Worm (Caenorhabditis elegans) whole organism, mixed stage, embryonic: ENCODE data around the gene nsy-1.

Source experiments
- M03D4.4 ChIP-seq: sonication (generic microtip); optimal IDR thresholded peaks from 2 replicates; lab custom pipeline; 2017; ENCODE audit warnings: mild to moderate bottlenecking, missing genetic modification characterization, missing compliant biosample characterization
- blmp-1 ChIP-seq: fragments of 150-350 bp; optimal IDR thresholded peaks from 2 replicates; lab custom pipeline; 2014; ENCODE audit warnings: missing biosample characterization, missing genetic modification characterization
- ceh-39 ChIP-seq: fragments of 150-350 bp; optimal IDR thresholded peaks from 2 replicates; lab custom pipeline; 2014; ENCODE audit warnings: missing biosample characterization, missing genetic modification characterization
- ceh-43 ChIP-seq: fragments of 200-800 bp; sonication (Bioruptor generic); optimal IDR thresholded peaks from 2 replicates; lab custom pipeline; 2018; ENCODE audit warnings: mild to moderate bottlenecking, missing genetic modification characterization, moderate library complexity, missing compliant biosample characterization
- ceh-83 ChIP-seq: fragments of 200-800 bp; sonication (Bioruptor generic); optimal IDR thresholded peaks from 2 replicates; lab custom pipeline; 2018; ENCODE audit warnings: mild to moderate bottlenecking, missing genetic modification characterization, missing compliant biosample characterization
- ces-1 ChIP-seq: fragments of 150-350 bp; optimal IDR thresholded peaks from 2 replicates; lab custom pipeline; 2014; ENCODE audit warnings: missing biosample characterization, missing genetic modification reagents, missing genetic modification characterization
- drap-1 ChIP-seq: fragments of 200-800 bp; sonication (Bioruptor generic); optimal IDR thresholded peaks from 3 replicates; lab custom pipeline; 2018; ENCODE audit warnings: mild to moderate bottlenecking, missing genetic modification characterization, missing compliant biosample characterization
- flh-1 ChIP-seq: fragments of 200-800 bp; sonication (Bioruptor generic); optimal IDR thresholded peaks from 2 replicates; lab custom pipeline; 2018; ENCODE audit warnings: mild to moderate bottlenecking, missing genetic modification characterization, moderate library complexity, missing compliant biosample characterization
- ham-2 ChIP-seq: fragments of 200-800 bp; sonication (Bioruptor generic); optimal IDR thresholded peaks from 2 replicates; lab custom pipeline; 2018; ENCODE audit warnings: mild to moderate bottlenecking, missing genetic modification characterization, missing compliant biosample characterization
- hlh-1 ChIP-seq: fragments of 150-350 bp; optimal IDR thresholded peaks from 2 replicates; lab custom pipeline; 2014; ENCODE audit warnings: missing biosample characterization, missing genetic modification reagents, missing genetic modification characterization
- lin-13 ChIP-seq: fragments of 150-350 bp; optimal IDR thresholded peaks from 2 replicates; lab custom pipeline; 2014; ENCODE audit warnings: missing biosample characterization, missing genetic modification characterization
- lin-32 ChIP-seq: fragments of 200-800 bp; sonication (Bioruptor generic); optimal IDR thresholded peaks from 2 replicates; lab custom pipeline; 2018; ENCODE audit warnings: mild to moderate bottlenecking, missing genetic modification characterization, missing compliant biosample characterization
- lsy-2 ChIP-seq: fragments of 150-350 bp; optimal IDR thresholded peaks from 2 replicates; lab custom pipeline; 2014; ENCODE audit warnings: missing biosample characterization, missing genetic modification characterization
- mab-5 ChIP-seq: fragments of 150-350 bp; optimal IDR thresholded peaks from 2 replicates; lab custom pipeline; 2014; ENCODE audit warnings: missing biosample characterization, missing genetic modification characterization
- mls-2 ChIP-seq: sonication (generic microtip); optimal IDR thresholded peaks from 2 replicates; lab custom pipeline; 2016; ENCODE audit warnings: mild to moderate bottlenecking, missing genetic modification characterization, moderate library complexity, missing compliant biosample characterization
- nhr-12 ChIP-seq: fragments of 150-350 bp; optimal IDR thresholded peaks from 2 replicates; lab custom pipeline; 2014; ENCODE audit warnings: missing biosample characterization, missing genetic modification characterization
- nhr-237 ChIP-seq: fragments of 150-350 bp; optimal IDR thresholded peaks from 2 replicates; lab custom pipeline; 2014; ENCODE audit warnings: missing biosample characterization, missing genetic modification characterization
- nhr-28 ChIP-seq: fragments of 150-350 bp; optimal IDR thresholded peaks from 2 replicates; lab custom pipeline; 2014; ENCODE audit warnings: missing biosample characterization, missing genetic modification characterization
- nhr-76 ChIP-seq: sonication (generic microtip); optimal IDR thresholded peaks from 2 replicates; lab custom pipeline; 2017; ENCODE audit warnings: missing biosample characterization, missing genetic modification characterization
- sem-2 ChIP-seq: fragments of 200-800 bp; sonication (Bioruptor generic); optimal IDR thresholded peaks from 2 replicates; lab custom pipeline; 2018; ENCODE audit warnings: mild to moderate bottlenecking, missing genetic modification characterization, missing compliant biosample characterization
- snpc-4 ChIP-seq: fragments of 150-350 bp; optimal IDR thresholded peaks from 2 replicates; lab custom pipeline; 2014; ENCODE audit warnings: missing biosample characterization, missing genetic modification characterization
- sptf-1 ChIP-seq: sonication (generic microtip); optimal IDR thresholded peaks from 2 replicates; lab custom pipeline; 2017; ENCODE audit warnings: mild to moderate bottlenecking, missing genetic modification characterization, moderate library complexity, missing compliant biosample characterization
- unc-120 ChIP-seq: sonication (generic microtip); optimal IDR thresholded peaks from 2 replicates; lab custom pipeline; 2017; ENCODE audit warnings: missing genetic modification characterization, missing compliant biosample characterization; ENCODE audit not compliant: poor library complexity, severe bottlenecking
- unc-39 ChIP-seq: fragments of 150-350 bp; optimal IDR thresholded peaks from 2 replicates; lab custom pipeline; 2014; ENCODE audit warnings: missing biosample characterization, missing genetic modification characterization
- unc-62 ChIP-seq: fragments of 150-350 bp; optimal IDR thresholded peaks from 2 replicates; lab custom pipeline; 2014; ENCODE audit warnings: missing biosample characterization, missing genetic modification reagents, missing genetic modification characterization
- zip-8 ChIP-seq: fragments of 150-350 bp; optimal IDR thresholded peaks from 2 replicates; lab custom pipeline; 2014; ENCODE audit warnings: missing biosample characterization, missing genetic modification characterization
- ztf-11 ChIP-seq: fragments of 150-350 bp; optimal IDR thresholded peaks from 2 replicates; lab custom pipeline; 2014; ENCODE audit warnings: missing biosample characterization, missing genetic modification characterization

nsy-1 gene

ce11 chrII:5066967-5067366 is 44.4 kb downstream of the nsy-1 start:
- TF ChIP-seq ceh-39 (tag; lab: Kevin White, UChicago) (no peak), ham-2 (GFP tag; lab: Kevin White, UChicago) (no peak), ceh-83 (GFP tag; lab: Kevin White, UChicago) (no peak), drap-1 (GFP tag; lab: Kevin White, UChicago) (no peak), zip-8 (tag; lab: Kevin White, UChicago) (no peak), nhr-237 (tag; lab: Kevin White, UChicago) (no peak), unc-39 (tag; lab: Kevin White, UChicago) (no peak), lin-13 (tag; lab: Kevin White, UChicago) (no peak), ces-1 (GFP tag; lab: Kevin White, UChicago) (no peak), ztf-11 (tag; lab: Kevin White, UChicago) (no peak), unc-62 (GFP tag; lab: Kevin White, UChicago) (no peak), sptf-1 (tag; lab: Kevin White, UChicago) (no peak), mab-5 (tag; lab: Kevin White, UChicago) (no peak), unc-120 (tag; lab: Kevin White, UChicago) (no peak), sem-2 (GFP tag; lab: Kevin White, UChicago) (no peak), nhr-12 (tag; lab: Kevin White, UChicago) (no peak), flh-1 (no peak), nhr-76 (tag; lab: Kevin White, UChicago) (no peak)

ce11 chrII:5067927-5068326 is 45.4 kb downstream of the nsy-1 start, which contains the start of gene C27A2.8:
TSS of gene C27A2.8 (minus strand) at chrII:5068043.
- TF ChIP-seq ztf-11 (tag; lab: Kevin White, UChicago) (no peak), mls-2 (tag; lab: Kevin White, UChicago) (no peak), lin-32 (GFP tag; lab: Kevin White, UChicago) (no peak), blmp-1 (tag; lab: Kevin White, UChicago) (no peak), ces-1 (GFP tag; lab: Kevin White, UChicago) (no peak), unc-120 (tag; lab: Kevin White, UChicago) (no peak), flh-1 (no peak), sem-2 (GFP tag; lab: Kevin White, UChicago) (no peak), nhr-12 (tag; lab: Kevin White, UChicago) (no peak), sptf-1 (tag; lab: Kevin White, UChicago) (no peak), ceh-83 (GFP tag; lab: Kevin White, UChicago) (no peak), ceh-43 (GFP tag; lab: Kevin White, UChicago) (no peak), ceh-39 (tag; lab: Kevin White, UChicago) (no peak)

ce11 chrII:5069525-5069924 is 47.0 kb downstream of the nsy-1 start, which contains the start of gene idpb-2:
TSS of gene idpb-2 (minus strand) at chrII:5069625.
- TF ChIP-seq nhr-28 (tag; lab: Kevin White, UChicago) = no peak
- TF ChIP-seq lsy-2 (tag; lab: Kevin White, UChicago) = no peak
- TF ChIP-seq mab-5 (tag; lab: Kevin White, UChicago) = no peak
- TF ChIP-seq nhr-237 (tag; lab: Kevin White, UChicago) = no peak
- TF ChIP-seq snpc-4 (tag; lab: Kevin White, UChicago) = no peak
- no peak for TF ChIP-seq nhr-76 (tag; lab: Kevin White, UChicago)
- TF ChIP-seq hlh-1 (tag; lab: Kevin White, UChicago) = no peak
- TF ChIP-seq zip-8 (tag; lab: Kevin White, UChicago) = no peak
- TF ChIP-seq ceh-43 (GFP tag; lab: Kevin White, UChicago) = no peak
- no peak for TF ChIP-seq ceh-83 (GFP tag; lab: Kevin White, UChicago)
- TF ChIP-seq sptf-1 (tag; lab: Kevin White, UChicago) = no peak

- TF ChIP-seq M03D4.4 (tag; lab: Kevin White, UChicago) = no peak
- no peak for TF ChIP-seq mls-2 (tag; lab: Kevin White, UChicago)
- no peak for TF ChIP-seq ztf-11 (tag; lab: Kevin White, UChicago)
- TF ChIP-seq, all 35 proteins: peak for 0
Observed at ce11 chrII:5071265-5071664, 48.7 kb downstream of the nsy-1 start, which contains the start of gene C27A2.7. TSS of gene C27A2.7 (minus strand) at chrII:5071365.
